Worm (Caenorhabditis elegans): Measurements from ENCODE around the gene dab-1.

DNA sequence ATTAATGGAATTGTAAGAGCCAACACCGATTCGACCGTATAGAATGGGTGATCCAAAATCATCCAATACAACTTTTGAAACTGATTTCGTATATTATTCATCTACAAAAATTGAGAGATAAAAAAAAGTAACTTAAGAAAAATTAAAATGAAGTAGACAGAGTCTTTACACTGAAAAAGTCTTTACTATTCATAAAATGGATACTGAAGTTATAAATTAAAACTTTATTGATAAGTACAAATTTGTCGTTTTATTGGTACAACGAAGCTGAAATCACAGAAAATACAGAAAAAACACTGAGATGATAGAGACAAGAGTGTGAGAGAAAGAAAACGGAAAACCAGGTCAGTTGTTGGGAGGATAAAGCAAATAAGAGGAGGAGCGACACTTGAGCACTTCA is 7.8 kb upstream of the dab-1 start, which contains the start of gene M110.10:
- TF ChIP-seq ceh-16 (tag; optimal IDR thresholded peaks at IDR 0.05) = no peak
- no peak for TF ChIP-seq snpc-4 (tag; optimal IDR thresholded peaks at IDR 0.05)
- no peak for TF ChIP-seq nhr-12 (tag; optimal IDR thresholded peaks at IDR 0.05)
- no peak for TF ChIP-seq egl-27 (tag; optimal IDR thresholded peaks at IDR 0.05)
- TF ChIP-seq mdl-1 (tag; optimal IDR thresholded peaks at IDR 0.05) = no peak
- TF ChIP-seq lin-13 (GFP tag; optimal IDR thresholded peaks at IDR 0.05) = no peak
- TF ChIP-seq aly-2 (tag; optimal IDR thresholded peaks at IDR 0.05) = no peak
- TF ChIP-seq nhr-25 (tag; optimal IDR thresholded peaks at IDR 0.05) = no peak

Data from whole organism, L2 larva.